Fruit fly (Drosophila melanogaster) whole organism, prepupa: ENCODE results near the gene alpha-Est6.

Experiments
- CG10631 ChIP-seq: fragments of 200-800 bp; sonication (Bioruptor generic); optimal IDR thresholded peaks from 2 replicates; lab custom pipeline; 2016; ENCODE audit warnings: missing biosample characterization, missing genetic modification characterization
- CG11762 ChIP-seq: fragments of 200-800 bp; sonication (Bioruptor generic); optimal IDR thresholded peaks from 3 replicates; lab custom pipeline; 2016; ENCODE audit warnings: missing biosample characterization, missing genetic modification characterization; ENCODE audit not compliant: insufficient read depth
- CG32006 ChIP-seq: fragments of 200-800 bp; sonication (Bioruptor generic); optimal IDR thresholded peaks from 3 replicates; lab custom pipeline; 2017; ENCODE audit warnings: missing biosample characterization, mild to moderate bottlenecking, missing genetic modification characterization
- CG3919 ChIP-seq: fragments of 200-800 bp; sonication (Bioruptor generic); optimal IDR thresholded peaks from 3 replicates; lab custom pipeline; 2016; ENCODE audit warnings: missing biosample characterization, missing genetic modification characterization
- CG4318 ChIP-seq: fragments of 200-800 bp; sonication (Bioruptor generic); optimal IDR thresholded peaks from 3 replicates; lab custom pipeline; 2017; ENCODE audit warnings: missing biosample characterization, mild to moderate bottlenecking, missing genetic modification characterization
- CG8632 ChIP-seq: fragments of 200-800 bp; sonication (Bioruptor generic); optimal IDR thresholded peaks from 3 replicates; lab custom pipeline; 2016; ENCODE audit warnings: missing biosample characterization, missing genetic modification characterization
- Ets21C ChIP-seq: fragments of 200-800 bp; sonication (Bioruptor generic); optimal IDR thresholded peaks from 3 replicates; lab custom pipeline; 2016; ENCODE audit warnings: missing biosample characterization, missing genetic modification characterization
- Ets96B ChIP-seq: fragments of 200-800 bp; optimal IDR thresholded peaks from 2 replicates; lab custom pipeline; 2019; ENCODE audit warnings: missing biosample characterization, mild to moderate bottlenecking, missing genetic modification characterization, moderate library complexity
- Lpt ChIP-seq: fragments of 200-800 bp; sonication (Bioruptor generic); optimal IDR thresholded peaks from 3 replicates; lab custom pipeline; 2016; ENCODE audit warnings: missing biosample characterization, missing genetic modification characterization
- Met ChIP-seq: fragments of 200-800 bp; sonication (Bioruptor generic); optimal IDR thresholded peaks from 3 replicates; lab custom pipeline; 2016; ENCODE audit warnings: missing biosample characterization, missing genetic modification characterization
- Sox14 ChIP-seq: fragments of 200-800 bp; sonication (Bioruptor generic); optimal IDR thresholded peaks from 3 replicates; lab custom pipeline; 2016; ENCODE audit warnings: missing biosample characterization, missing genetic modification characterization
- cyc ChIP-seq: fragments of 200-800 bp; sonication (Bioruptor generic); optimal IDR thresholded peaks from 3 replicates; lab custom pipeline; 2016; ENCODE audit warnings: missing biosample characterization, missing genetic modification characterization
- fd59A ChIP-seq: fragments of 200-800 bp; sonication (Bioruptor generic); optimal IDR thresholded peaks from 2 replicates; lab custom pipeline; 2017; ENCODE audit warnings: missing biosample characterization, mild to moderate bottlenecking, missing genetic modification characterization, missing genetic modification reagents
- ss ChIP-seq, 2 experiments: fragments of 200-800 bp; sonication (Bioruptor generic); optimal IDR thresholded peaks; 2 replicates in 1 of 2; 3 replicates in 1 of 2; lab custom pipeline; 2017 to 2018; ENCODE audit warnings: mild to moderate bottlenecking in 2 of 2, missing biosample characterization in 2 of 2, missing genetic modification characterization in 2 of 2, moderate library complexity in 1 of 2

DNA sequence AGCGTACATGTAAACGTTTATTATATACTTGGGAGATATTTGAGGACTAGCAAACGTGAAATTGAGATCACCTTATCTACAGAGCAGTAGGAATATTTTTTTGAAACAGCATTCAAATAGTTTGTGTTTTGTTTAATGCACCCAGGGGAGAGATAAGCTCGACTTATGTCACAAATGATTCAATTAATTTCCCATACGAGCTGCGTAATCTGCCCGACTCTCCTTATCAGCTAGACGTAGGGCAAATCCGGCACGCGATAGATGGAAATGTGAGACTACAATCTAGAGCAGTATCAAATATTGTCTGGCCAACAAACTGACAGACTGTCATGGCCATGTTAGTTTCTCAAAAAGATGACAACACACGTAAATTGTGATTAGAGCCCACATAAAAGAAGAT is 29.1 kb downstream of the alpha-Est6 start:
- TF ChIP-seq Ets96B (no peak), ss (GFP tag; optimal IDR thresholded peaks at IDR 0.05; lab: Kevin White, UChicago) (no peak), Ets21C (GFP tag; lab: Kevin White, UChicago) (no peak), Met (no peak), Lpt (GFP tag; lab: Kevin White, UChicago) (no peak), CG10631 (GFP tag; lab: Kevin White, UChicago) (no peak), CG8632 (GFP tag; lab: Kevin White, UChicago) (no peak), CG4318 (GFP tag; lab: Kevin White, UChicago) (no peak), fd59A (GFP tag; lab: Kevin White, UChicago) (no peak), CG3919 (GFP tag; lab: Kevin White, UChicago) (no peak), cyc (GFP tag; lab: Kevin White, UChicago) (no peak), CG32006 (GFP tag; lab: Kevin White, UChicago) (no peak), Sox14 (no peak), CG11762 (GFP tag; lab: Kevin White, UChicago) (no peak)
